Fruit fly (Drosophila melanogaster): Measurements from ENCODE around the gene pico.

DNA sequence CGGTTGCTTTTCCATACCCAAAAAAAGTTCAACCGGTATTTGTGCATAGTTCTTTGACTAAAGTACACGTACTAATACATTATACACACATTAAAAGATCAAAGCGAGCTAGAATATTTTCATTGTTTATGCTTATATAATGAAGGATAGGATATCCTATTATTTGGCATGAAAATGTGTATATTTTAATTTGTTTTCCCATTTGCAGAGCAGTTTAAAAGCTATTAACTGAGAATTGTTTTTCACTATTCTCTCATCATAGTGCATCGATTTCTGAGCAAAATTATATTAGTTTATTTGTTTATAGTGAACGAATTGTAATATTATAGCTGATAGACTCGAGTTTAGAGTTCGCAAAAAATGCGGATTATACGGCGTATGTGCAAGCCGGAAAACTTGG lies 34.7 kb upstream of the pico start:
- TF ChIP-seq h (optimal IDR thresholded peaks at IDR 0.05) (no peak), Sin3A (optimal IDR thresholded peaks at IDR 0.05) (no peak), ttk (optimal IDR thresholded peaks at IDR 0.05) (no peak), psq (optimal IDR thresholded peaks at IDR 0.05) (no peak)
